Worm (Caenorhabditis elegans) whole organism, young adult: Measurements from ENCODE around the gene B0507.2.

Experiments
- B0261.1 ChIP-seq: sonication (generic microtip); optimal IDR thresholded peaks from 2 replicates; lab custom pipeline; 2016; ENCODE audit warnings: mild to moderate bottlenecking, missing genetic modification characterization, moderate library complexity, missing compliant biosample characterization
- C06A6.2 ChIP-seq: fragments of 200-800 bp; sonication (Bioruptor generic); conservative IDR thresholded peaks from 2 replicates; pipeline ENCODE4 v1.3.6; 2022; ENCODE audit warnings: missing genetic modification characterization, missing compliant biosample characterization
- F10E7.11 ChIP-seq: sonication (generic microtip); optimal IDR thresholded peaks from 2 replicates; lab custom pipeline; 2017; ENCODE audit warnings: mild to moderate bottlenecking, missing genetic modification characterization, moderate library complexity, missing compliant biosample characterization
- F23B12.7 ChIP-seq: sonication (generic microtip); optimal IDR thresholded peaks from 2 replicates; lab custom pipeline; 2017; ENCODE audit warnings: missing genetic modification characterization, mild to moderate bottlenecking, missing compliant biosample characterization, antibody characterized with exemption, moderate library complexity; ENCODE audit not compliant: insufficient read depth
- F33H1.4 ChIP-seq: fragments of 200-800 bp; sonication (Bioruptor generic); IDR thresholded peaks from 2 replicates; pipeline ENCODE4 v1.3.6; 2022; ENCODE audit warnings: missing genetic modification reagents, missing genetic modification characterization, missing compliant biosample characterization
- F37B4.10 ChIP-seq: fragments of 200-800 bp; sonication (Bioruptor generic); IDR thresholded peaks from 2 replicates; pipeline ENCODE4 v1.3.6; 2022; ENCODE audit warnings: missing genetic modification characterization, missing compliant biosample characterization
- F49E8.2 ChIP-seq: sonication (generic microtip); optimal IDR thresholded peaks from 3 replicates; lab custom pipeline; 2017; ENCODE audit warnings: missing genetic modification characterization, mild to moderate bottlenecking, missing compliant biosample characterization, antibody characterized with exemption, moderate library complexity; ENCODE audit not compliant: insufficient read depth
- F55B11.4 ChIP-seq: sonication (generic microtip); optimal IDR thresholded peaks from 2 replicates; lab custom pipeline; 2016; ENCODE audit warnings: missing compliant biosample characterization, missing genetic modification characterization, borderline replicate concordance; ENCODE audit not compliant: insufficient read depth
- K11D2.4 ChIP-seq: fragments of 200-800 bp; sonication (Bioruptor generic); IDR thresholded peaks from 2 replicates; pipeline ENCODE4 v1.3.6; 2022; ENCODE audit warnings: missing genetic modification reagents, missing genetic modification characterization, missing compliant biosample characterization
- T26A5.8 ChIP-seq: sonication (generic microtip); optimal IDR thresholded peaks from 2 replicates; lab custom pipeline; 2016; ENCODE audit warnings: missing genetic modification characterization, missing compliant biosample characterization
- Y79H2A.3 ChIP-seq: fragments of 200-800 bp; sonication (Bioruptor generic); conservative IDR thresholded peaks from 2 replicates; pipeline ENCODE4 v1.3.6; 2022; ENCODE audit warnings: missing genetic modification reagents, missing genetic modification characterization, missing compliant biosample characterization
- attf-5 ChIP-seq: fragments of 200-800 bp; sonication (Bioruptor generic); optimal IDR thresholded peaks from 2 replicates; lab custom pipeline; 2018; ENCODE audit warnings: mild to moderate bottlenecking, missing genetic modification characterization, missing compliant biosample characterization
- attf-6 ChIP-seq: fragments of 200-800 bp; sonication (Bioruptor generic); IDR thresholded peaks from 2 replicates; pipeline ENCODE4 v1.3.6; 2022; ENCODE audit warnings: missing genetic modification reagents, missing genetic modification characterization, missing compliant biosample characterization
- bed-1 ChIP-seq: fragments of 200-800 bp; sonication (Bioruptor generic); IDR thresholded peaks from 2 replicates; pipeline ENCODE4 v1.3.6; 2022; ENCODE audit warnings: missing genetic modification reagents, missing genetic modification characterization, missing compliant biosample characterization
- bed-2 ChIP-seq: fragments of 200-800 bp; sonication (Bioruptor generic); IDR thresholded peaks from 2 replicates; pipeline ENCODE4 v1.3.6; 2022; ENCODE audit warnings: missing genetic modification reagents, missing genetic modification characterization, missing compliant biosample characterization
- ccch-3 ChIP-seq: fragments of 200-800 bp; sonication (Bioruptor generic); optimal IDR thresholded peaks from 2 replicates; lab custom pipeline; 2018; ENCODE audit warnings: mild to moderate bottlenecking, missing genetic modification characterization, missing compliant biosample characterization
- ceh-27 ChIP-seq: fragments of 200-800 bp; sonication (Bioruptor generic); optimal IDR thresholded peaks from 2 replicates; lab custom pipeline; 2018; ENCODE audit warnings: mild to moderate bottlenecking, missing genetic modification characterization, moderate library complexity, missing compliant biosample characterization
- ceh-40 ChIP-seq: fragments of 200-800 bp; sonication (Bioruptor generic); IDR thresholded peaks from 2 replicates; pipeline ENCODE4 v1.3.6; 2022; ENCODE audit warnings: missing genetic modification characterization, missing compliant biosample characterization
- ceh-79 ChIP-seq: sonication (generic microtip); optimal IDR thresholded peaks from 2 replicates; lab custom pipeline; 2017; ENCODE audit warnings: mild to moderate bottlenecking, missing genetic modification characterization, missing compliant biosample characterization
- ceh-91 ChIP-seq: fragments of 200-800 bp; sonication (Bioruptor generic); IDR thresholded peaks from 2 replicates; pipeline ENCODE4 v1.3.6; 2022; ENCODE audit warnings: missing genetic modification reagents, missing genetic modification characterization, missing compliant biosample characterization
- dox-1 ChIP-seq: fragments of 200-800 bp; sonication (Bioruptor generic); IDR thresholded peaks from 2 replicates; pipeline ENCODE4 v1.3.6; 2022; ENCODE audit warnings: missing genetic modification reagents, missing genetic modification characterization, missing compliant biosample characterization
- egl-18 ChIP-seq: fragments of 200-800 bp; sonication (Bioruptor generic); IDR thresholded peaks from 2 replicates; pipeline ENCODE4 v1.3.6; 2022; ENCODE audit warnings: missing genetic modification reagents, missing genetic modification characterization, missing compliant biosample characterization
- egl-44 ChIP-seq: fragments of 200-800 bp; sonication (Bioruptor generic); IDR thresholded peaks from 2 replicates; pipeline ENCODE4 v1.3.6; 2022; ENCODE audit warnings: missing genetic modification reagents, missing genetic modification characterization, missing compliant biosample characterization
- hrde-1 ChIP-seq: sonication (generic microtip); optimal IDR thresholded peaks from 2 replicates; lab custom pipeline; 2016; ENCODE audit warnings: missing genetic modification characterization, mild to moderate bottlenecking, missing compliant biosample characterization, moderate library complexity, missing genotype, missing genetic modification reagents, borderline replicate concordance
- hsf-1 ChIP-seq: fragments of 200-800 bp; sonication (Bioruptor generic); IDR thresholded peaks from 2 replicates; pipeline ENCODE4 v1.3.6; 2022; ENCODE audit warnings: missing genetic modification reagents, missing genetic modification characterization, missing compliant biosample characterization
- let-607 ChIP-seq, 2 experiments: fragments of 200-800 bp in 1 of 2; sonication (Bioruptor generic) in 1 of 2; sonication (generic microtip) in 1 of 2; optimal IDR thresholded peaks; 2 replicates each; lab custom pipeline; 2016 to 2018; ENCODE audit warnings: mild to moderate bottlenecking in 2 of 2, missing compliant biosample characterization in 2 of 2, missing genetic modification characterization in 2 of 2, moderate library complexity in 2 of 2, missing genotype in 1 of 2
- lin-26 ChIP-seq: fragments of 200-800 bp; sonication (Bioruptor generic); IDR thresholded peaks from 2 replicates; pipeline ENCODE4 v1.3.6; 2022; ENCODE audit warnings: missing genetic modification reagents, missing genetic modification characterization, missing compliant biosample characterization
- lir-1 ChIP-seq: fragments of 200-800 bp; sonication (Bioruptor generic); conservative IDR thresholded peaks from 2 replicates; pipeline ENCODE4 v1.3.6; 2022; ENCODE audit warnings: missing genetic modification reagents, missing genetic modification characterization, missing compliant biosample characterization
- madf-3 ChIP-seq: fragments of 200-800 bp; sonication (Bioruptor generic); IDR thresholded peaks from 2 replicates; pipeline ENCODE4 v1.3.6; 2022; ENCODE audit warnings: missing genetic modification reagents, missing genetic modification characterization, missing compliant biosample characterization
- madf-6 ChIP-seq: fragments of 200-800 bp; sonication (Bioruptor generic); IDR thresholded peaks from 2 replicates; pipeline ENCODE4 v1.3.6; 2022; ENCODE audit warnings: missing genetic modification reagents, missing genetic modification characterization, missing compliant biosample characterization
- mel-28 ChIP-seq: sonication (generic microtip); optimal IDR thresholded peaks from 2 replicates; lab custom pipeline; 2016; ENCODE audit warnings: borderline replicate concordance, mild to moderate bottlenecking, missing genetic modification characterization, missing compliant biosample characterization
- nfya-1 ChIP-seq: sonication (generic microtip); optimal IDR thresholded peaks from 2 replicates; lab custom pipeline; 2017; ENCODE audit warnings: antibody characterized with exemption, missing compliant biosample characterization, missing genetic modification characterization, borderline replicate concordance; ENCODE audit not compliant: insufficient read depth
- nhr-120 ChIP-seq: fragments of 200-800 bp; sonication (Bioruptor generic); IDR thresholded peaks from 2 replicates; pipeline ENCODE4 v1.3.6; 2022; ENCODE audit warnings: missing genetic modification characterization, missing compliant biosample characterization
- nhr-80 ChIP-seq: sonication (generic microtip); optimal IDR thresholded peaks from 2 replicates; lab custom pipeline; 2016; ENCODE audit warnings: missing genetic modification characterization, missing compliant biosample characterization
- pha-4 ChIP-seq: fragments of 150-350 bp; sonication (generic microtip); optimal IDR thresholded peaks from 2 replicates; lab custom pipeline; 2014; ENCODE audit warnings: missing biosample characterization, missing genetic modification reagents, missing genetic modification characterization
- repo-1 ChIP-seq: sonication (generic microtip); optimal IDR thresholded peaks from 2 replicates; lab custom pipeline; 2017; ENCODE audit warnings: mild to moderate bottlenecking, missing genetic modification characterization, missing compliant biosample characterization
- sdz-38 ChIP-seq: sonication (generic microtip); optimal IDR thresholded peaks from 2 replicates; lab custom pipeline; 2016; ENCODE audit warnings: missing genotype, missing genetic modification characterization, missing compliant biosample characterization
- sea-2 ChIP-seq: fragments of 200-800 bp; sonication (Bioruptor generic); IDR thresholded peaks from 2 replicates; pipeline ENCODE4 v1.3.6; 2022; ENCODE audit warnings: missing genetic modification characterization, missing compliant biosample characterization
- snpc-1.1 ChIP-seq: sonication (generic microtip); optimal IDR thresholded peaks from 2 replicates; lab custom pipeline; 2017; ENCODE audit warnings: missing genetic modification characterization, mild to moderate bottlenecking, missing compliant biosample characterization, antibody characterized with exemption, moderate library complexity, missing genotype, missing genetic modification reagents; ENCODE audit not compliant: insufficient read depth
- snpc-3.4 ChIP-seq: sonication (generic microtip); optimal IDR thresholded peaks from 2 replicates; lab custom pipeline; 2017; ENCODE audit warnings: missing genetic modification characterization, mild to moderate bottlenecking, missing compliant biosample characterization, antibody characterized with exemption, moderate library complexity, missing genotype, missing genetic modification reagents
- snpc-4 ChIP-seq, 5 experiments: fragments of 150-350 bp in 1 of 5; sonication (generic microtip) in 4 of 5; optimal IDR thresholded peaks; 2 replicates each; lab custom pipeline; 2014 to 2018; ENCODE audit warnings: missing genetic modification characterization in 5 of 5, missing biosample characterization in 3 of 5, antibody characterized with exemption in 2 of 5, mild to moderate bottlenecking in 2 of 5, missing compliant biosample characterization in 2 of 5, missing genotype in 2 of 5, moderate library complexity in 2 of 5, missing genetic modification reagents in 1 of 5
- somi-1 ChIP-seq: fragments of 200-800 bp; sonication (Bioruptor generic); optimal IDR thresholded peaks from 2 replicates; lab custom pipeline; 2018; ENCODE audit warnings: mild to moderate bottlenecking, missing genetic modification characterization, missing compliant biosample characterization
- tbx-9 ChIP-seq: sonication (generic microtip); optimal IDR thresholded peaks from 2 replicates; lab custom pipeline; 2016; ENCODE audit warnings: borderline replicate concordance, missing genetic modification characterization, inconsistent platforms, missing compliant biosample characterization
- unc-130 ChIP-seq: sonication (generic microtip); optimal IDR thresholded peaks from 2 replicates; lab custom pipeline; 2016; ENCODE audit warnings: missing genetic modification reagents, missing genetic modification characterization, missing compliant biosample characterization
- zfh-2 ChIP-seq: fragments of 200-800 bp; sonication (Bioruptor generic); conservative IDR thresholded peaks from 2 replicates; pipeline ENCODE4 v1.3.6; 2022; ENCODE audit warnings: missing genetic modification reagents, missing genetic modification characterization, missing compliant biosample characterization
- ztf-22 ChIP-seq: fragments of 200-800 bp; sonication (Bioruptor generic); optimal IDR thresholded peaks from 2 replicates; lab custom pipeline; 2018; ENCODE audit warnings: mild to moderate bottlenecking, missing genetic modification characterization, moderate library complexity, missing compliant biosample characterization
- ztf-25 ChIP-seq: fragments of 200-800 bp; sonication (Bioruptor generic); IDR thresholded peaks from 2 replicates; pipeline ENCODE4 v1.3.6; 2022; ENCODE audit warnings: missing genetic modification reagents, missing genetic modification characterization, missing compliant biosample characterization

The B0507.2 gene

DNA sequence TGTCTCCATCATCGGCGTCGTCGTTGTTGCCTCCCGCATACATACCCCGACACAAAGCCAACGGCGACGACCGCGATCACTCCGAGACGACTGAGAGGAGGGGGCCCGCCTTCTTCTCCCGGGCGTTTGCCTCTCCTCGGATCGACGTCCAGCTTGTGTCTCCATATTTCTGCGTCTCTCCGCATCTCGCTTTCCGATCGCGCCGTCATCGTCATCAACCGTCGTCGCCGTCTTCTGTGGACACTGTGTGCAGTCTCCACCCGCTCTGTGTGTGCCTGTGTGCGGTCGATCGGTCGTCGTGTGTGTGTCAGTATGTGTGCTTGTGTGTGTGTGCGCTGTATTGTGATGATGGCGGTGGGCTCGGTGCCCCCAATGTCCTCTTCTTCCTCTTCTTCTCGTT, 11.4 kb downstream of the B0507.2 start (continued):
- TF ChIP-seq hrde-1 (tag; lab: Kevin White, UChicago) (no peak), T26A5.8 (tag; lab: Kevin White, UChicago) (no peak), egl-44 (GFP tag; lab: Robert Waterston, UW) (peak; percentile 43; the same call in 1 of the 2 replicates), snpc-4 (GFP tag; optimal IDR thresholded peaks at IDR 0.05; lab: Kevin White, UChicago) (no peak), snpc-4 (tag; optimal IDR thresholded peaks at IDR 0.05; lab: Kevin White, UChicago) (peak in 1 of 4 experiments; percentile 2), sea-2 (GFP tag; lab: Robert Waterston, UW) (0 out of 2 replicates have a peak, but pooled peaks have one; percentile 19), attf-5 (peak; percentile 68), ceh-27 (GFP tag; lab: Kevin White, UChicago) (no peak), ceh-91 (no peak), F10E7.11 (no peak), dox-1 (GFP tag; lab: Robert Waterston, UW) (peak; percentile 59; the same call in 1 of the 2 replicates), ceh-79 (tag; lab: Kevin White, UChicago) (no peak), egl-18 (GFP tag; lab: Robert Waterston, UW) (no peak), tbx-9 (tag; lab: Kevin White, UChicago) (no peak), unc-130 (GFP tag; lab: Kevin White, UChicago) (no peak), F55B11.4 (tag; lab: Kevin White, UChicago) (no peak), K11D2.4 (GFP tag; lab: Robert Waterston, UW) (0 out of 2 replicates have a peak, but pooled peaks have one; percentile 34), sdz-38 (tag; lab: Kevin White, UChicago) (no peak), nfya-1 (tag; lab: Kevin White, UChicago) (no peak), B0261.1 (tag; lab: Kevin White, UChicago) (no peak), ceh-40 (no peak), nhr-120 (GFP tag; lab: Robert Waterston, UW) (no peak), lir-1 (GFP tag; lab: Robert Waterston, UW) (no peak), ztf-25 (no peak), somi-1 (no peak), bed-2 (GFP tag; lab: Robert Waterston, UW) (0 out of 2 replicates have a peak, but pooled peaks have one; percentile 47), Y79H2A.3 (GFP tag; lab: Robert Waterston, UW) (no peak), snpc-3.4 (tag; lab: Kevin White, UChicago) (no peak), pha-4 (no peak), nhr-80 (tag; lab: Kevin White, UChicago) (peak; percentile 75), madf-6 (no peak), bed-1 (GFP tag; lab: Robert Waterston, UW) (no peak), attf-6 (GFP tag; lab: Robert Waterston, UW) (no peak), F33H1.4 (GFP tag; lab: Robert Waterston, UW) (no peak), F37B4.10 (GFP tag; lab: Robert Waterston, UW) (0 out of 2 replicates have a peak, but pooled peaks have one; percentile 17), mel-28 (no peak), lin-26 (peak; percentile 39; the same call in 1 of the 2 replicates), C06A6.2 (GFP tag; lab: Robert Waterston, UW) (no peak), ccch-3 (GFP tag; lab: Kevin White, UChicago) (no peak), repo-1 (tag; lab: Kevin White, UChicago) (no peak), let-607 (tag; optimal IDR thresholded peaks at IDR 0.05; lab: Kevin White, UChicago) (no peak), zfh-2 (peak; percentile 100), F23B12.7 (tag; lab: Kevin White, UChicago) (no peak), ztf-22 (GFP tag; lab: Kevin White, UChicago) (no peak), F49E8.2 (tag; lab: Kevin White, UChicago) (no peak), hsf-1 (no peak), snpc-1.1 (no peak), madf-3 (GFP tag; lab: Robert Waterston, UW) (no peak)
